Worm (Caenorhabditis elegans): ENCODE data around the gene ung-1.

- TF ChIP-seq F13H6.1 (tag; optimal IDR thresholded peaks at IDR 0.05): no peak
- TF ChIP-seq lin-13 (GFP tag; optimal IDR thresholded peaks at IDR 0.05): no peak
- TF ChIP-seq lin-39 (tag; optimal IDR thresholded peaks at IDR 0.05): no peak
- no peak for TF ChIP-seq nhr-237 (tag; optimal IDR thresholded peaks at IDR 0.05)
- TF ChIP-seq mbf-1 (tag; optimal IDR thresholded peaks at IDR 0.05): no peak
- TF ChIP-seq unc-55 (GFP tag; optimal IDR thresholded peaks at IDR 0.05): no peak
- no peak for TF ChIP-seq snpc-4 (tag; optimal IDR thresholded peaks at IDR 0.05)
- no peak for TF ChIP-seq lin-11 (tag; optimal IDR thresholded peaks at IDR 0.05)
- TF ChIP-seq nhr-77 (tag; optimal IDR thresholded peaks at IDR 0.05): no peak
- TF ChIP-seq nhr-10 (tag; optimal IDR thresholded peaks at IDR 0.05): no peak
- no peak for TF ChIP-seq ztf-4 (tag; optimal IDR thresholded peaks at IDR 0.05)
- no peak for TF ChIP-seq egl-27 (tag; optimal IDR thresholded peaks at IDR 0.05)
Measured at ce11 chrIII:12014503-12014902, 40.6 kb upstream of the ung-1 start.

Data from whole organism, L2 larva.